Worm (Caenorhabditis elegans) whole organism, young adult: Measurements from ENCODE around the gene M05D6.2.

Experiments
- B0035.1 ChIP-seq: sonication (generic microtip); optimal IDR thresholded peaks from 2 replicates; lab custom pipeline; 2016; ENCODE audit warnings: missing genetic modification characterization, mild to moderate bottlenecking, missing compliant biosample characterization, missing genotype, missing genetic modification reagents
- B0336.3 ChIP-seq: fragments of 200-800 bp; sonication (Bioruptor generic); IDR thresholded peaks from 2 replicates; pipeline ENCODE4 v1.3.6; 2022; ENCODE audit warnings: missing genetic modification characterization, missing compliant biosample characterization
- F23B12.7 ChIP-seq: sonication (generic microtip); optimal IDR thresholded peaks from 2 replicates; lab custom pipeline; 2017; ENCODE audit warnings: missing genetic modification characterization, mild to moderate bottlenecking, missing compliant biosample characterization, antibody characterized with exemption, moderate library complexity; ENCODE audit not compliant: insufficient read depth
- F37B4.10 ChIP-seq: fragments of 200-800 bp; sonication (Bioruptor generic); IDR thresholded peaks from 2 replicates; pipeline ENCODE4 v1.3.6; 2022; ENCODE audit warnings: missing genetic modification characterization, missing compliant biosample characterization
- F39B2.1 ChIP-seq: fragments of 200-800 bp; sonication (Bioruptor generic); IDR thresholded peaks from 2 replicates; pipeline ENCODE4 v1.3.6; 2022; ENCODE audit warnings: missing genetic modification reagents, missing genetic modification characterization, missing compliant biosample characterization
- K11D2.4 ChIP-seq: fragments of 200-800 bp; sonication (Bioruptor generic); IDR thresholded peaks from 2 replicates; pipeline ENCODE4 v1.3.6; 2022; ENCODE audit warnings: missing genetic modification reagents, missing genetic modification characterization, missing compliant biosample characterization
- T26A5.8 ChIP-seq: sonication (generic microtip); optimal IDR thresholded peaks from 2 replicates; lab custom pipeline; 2016; ENCODE audit warnings: missing genetic modification characterization, missing compliant biosample characterization
- Y53F4B.3 ChIP-seq: fragments of 200-800 bp; sonication (Bioruptor generic); IDR thresholded peaks from 2 replicates; pipeline ENCODE4 v1.3.6; 2022; ENCODE audit warnings: missing genetic modification reagents, missing genetic modification characterization, missing compliant biosample characterization
- Y53G8AR.9 ChIP-seq: fragments of 200-800 bp; sonication (Bioruptor generic); conservative IDR thresholded peaks from 2 replicates; pipeline ENCODE4 v1.3.6; 2022; ENCODE audit warnings: missing genetic modification reagents, missing genetic modification characterization, missing compliant biosample characterization
- Y79H2A.3 ChIP-seq: fragments of 200-800 bp; sonication (Bioruptor generic); conservative IDR thresholded peaks from 2 replicates; pipeline ENCODE4 v1.3.6; 2022; ENCODE audit warnings: missing genetic modification reagents, missing genetic modification characterization, missing compliant biosample characterization
- ZK185.1 ChIP-seq: sonication (generic microtip); optimal IDR thresholded peaks from 2 replicates; lab custom pipeline; 2016; ENCODE audit warnings: mild to moderate bottlenecking, missing genetic modification characterization, missing compliant biosample characterization; ENCODE audit not compliant: poor library complexity, severe bottlenecking
- aptf-2 ChIP-seq: fragments of 200-800 bp; sonication (Bioruptor generic); conservative IDR thresholded peaks from 2 replicates; pipeline ENCODE4 v1.3.6; 2022; ENCODE audit warnings: missing genetic modification reagents, missing genetic modification characterization, missing compliant biosample characterization
- aptf-3 ChIP-seq: fragments of 200-800 bp; sonication (Bioruptor generic); IDR thresholded peaks from 2 replicates; pipeline ENCODE4 v1.3.6; 2022; ENCODE audit warnings: missing genetic modification characterization, missing compliant biosample characterization
- atf-7 ChIP-seq: sonication (generic microtip); optimal IDR thresholded peaks from 2 replicates; lab custom pipeline; 2017; ENCODE audit warnings: mild to moderate bottlenecking, missing genetic modification characterization, missing compliant biosample characterization
- athp-1 ChIP-seq: sonication (generic microtip); optimal IDR thresholded peaks from 2 replicates; lab custom pipeline; 2017; ENCODE audit warnings: mild to moderate bottlenecking, missing genetic modification characterization, missing compliant biosample characterization
- cebp-1 ChIP-seq, 2 experiments: fragments of 200-800 bp in 1 of 2; sonication (Bioruptor generic) in 1 of 2; sonication (generic microtip) in 1 of 2; IDR thresholded peaks in 1 of 2; optimal IDR thresholded peaks in 1 of 2; 2 replicates each; pipeline versions ENCODE4 v1.3.6 to Lab custom; 2017 to 2022; ENCODE audit warnings: missing compliant biosample characterization in 2 of 2, missing genetic modification characterization in 2 of 2, mild to moderate bottlenecking in 1 of 2, missing genetic modification reagents in 1 of 2, moderate library complexity in 1 of 2
- cebp-2 ChIP-seq: fragments of 200-800 bp; sonication (Bioruptor generic); IDR thresholded peaks from 2 replicates; pipeline ENCODE4 v1.3.6; 2022; ENCODE audit warnings: missing genetic modification characterization, missing compliant biosample characterization
- ceh-27 ChIP-seq: fragments of 200-800 bp; sonication (Bioruptor generic); optimal IDR thresholded peaks from 2 replicates; lab custom pipeline; 2018; ENCODE audit warnings: mild to moderate bottlenecking, missing genetic modification characterization, moderate library complexity, missing compliant biosample characterization
- ceh-91 ChIP-seq: fragments of 200-800 bp; sonication (Bioruptor generic); IDR thresholded peaks from 2 replicates; pipeline ENCODE4 v1.3.6; 2022; ENCODE audit warnings: missing genetic modification reagents, missing genetic modification characterization, missing compliant biosample characterization
- dox-1 ChIP-seq: fragments of 200-800 bp; sonication (Bioruptor generic); IDR thresholded peaks from 2 replicates; pipeline ENCODE4 v1.3.6; 2022; ENCODE audit warnings: missing genetic modification reagents, missing genetic modification characterization, missing compliant biosample characterization
- dpl-1 ChIP-seq: fragments of 150-350 bp; optimal IDR thresholded peaks from 2 replicates; lab custom pipeline; 2014; ENCODE audit warnings: missing biosample characterization, missing genetic modification reagents, missing genetic modification characterization
- ets-4 ChIP-seq: fragments of 200-800 bp; sonication (Bioruptor generic); optimal IDR thresholded peaks from 2 replicates; lab custom pipeline; 2018; ENCODE audit warnings: mild to moderate bottlenecking, missing genetic modification characterization, missing compliant biosample characterization
- fkh-3 ChIP-seq: sonication (generic microtip); optimal IDR thresholded peaks from 2 replicates; lab custom pipeline; 2016; ENCODE audit warnings: mild to moderate bottlenecking, missing genetic modification characterization, missing compliant biosample characterization
- him-1 ChIP-seq: sonication (generic microtip); optimal IDR thresholded peaks from 2 replicates; lab custom pipeline; 2016; ENCODE audit warnings: missing genotype, missing genetic modification reagents, missing genetic modification characterization, missing compliant biosample characterization
- hsf-1 ChIP-seq: fragments of 200-800 bp; sonication (Bioruptor generic); IDR thresholded peaks from 2 replicates; pipeline ENCODE4 v1.3.6; 2022; ENCODE audit warnings: missing genetic modification reagents, missing genetic modification characterization, missing compliant biosample characterization
- lag-1 ChIP-seq: fragments of 200-800 bp; sonication (Bioruptor generic); IDR thresholded peaks from 2 replicates; pipeline ENCODE4 v1.3.6; 2022; ENCODE audit warnings: missing genetic modification reagents, missing genetic modification characterization, missing compliant biosample characterization
- let-526 ChIP-seq: fragments of 200-800 bp; sonication (Bioruptor generic); IDR thresholded peaks from 2 replicates; pipeline ENCODE4 v1.3.6; 2022; ENCODE audit warnings: missing genetic modification reagents, missing genetic modification characterization, missing compliant biosample characterization
- lin-40 ChIP-seq: sonication (generic microtip); optimal IDR thresholded peaks from 2 replicates; lab custom pipeline; 2016; ENCODE audit warnings: missing genetic modification characterization, mild to moderate bottlenecking, missing compliant biosample characterization, missing genotype, missing genetic modification reagents
- lsl-1 ChIP-seq: fragments of 200-800 bp; sonication (Bioruptor generic); optimal IDR thresholded peaks from 2 replicates; lab custom pipeline; 2018; ENCODE audit warnings: mild to moderate bottlenecking, missing genetic modification characterization, moderate library complexity, missing compliant biosample characterization
- madf-3 ChIP-seq: fragments of 200-800 bp; sonication (Bioruptor generic); IDR thresholded peaks from 2 replicates; pipeline ENCODE4 v1.3.6; 2022; ENCODE audit warnings: missing genetic modification reagents, missing genetic modification characterization, missing compliant biosample characterization
- madf-8 ChIP-seq: fragments of 200-800 bp; sonication (Bioruptor generic); conservative IDR thresholded peaks from 2 replicates; pipeline ENCODE4 v1.3.6; 2022; ENCODE audit warnings: missing genetic modification reagents, missing genetic modification characterization, missing compliant biosample characterization
- mcd-1 ChIP-seq: fragments of 200-800 bp; sonication (Bioruptor generic); IDR thresholded peaks from 2 replicates; pipeline ENCODE4 v1.3.6; 2022; ENCODE audit warnings: missing genetic modification reagents, missing genetic modification characterization, missing compliant biosample characterization
- mes-4 ChIP-seq: sonication (generic microtip); optimal IDR thresholded peaks from 2 replicates; lab custom pipeline; 2016; ENCODE audit warnings: missing genotype, missing genetic modification characterization, missing compliant biosample characterization
- nfya-2 ChIP-seq: fragments of 200-800 bp; sonication (Bioruptor generic); IDR thresholded peaks from 2 replicates; pipeline ENCODE4 v1.3.6; 2022; ENCODE audit warnings: missing genetic modification reagents, missing genetic modification characterization, missing compliant biosample characterization
- nfyb-1 ChIP-seq: fragments of 200-800 bp; sonication (Bioruptor generic); IDR thresholded peaks from 2 replicates; pipeline ENCODE4 v1.3.6; 2022; ENCODE audit warnings: missing genetic modification reagents, missing genetic modification characterization, missing compliant biosample characterization
- nhr-27 ChIP-seq: fragments of 200-800 bp; sonication (Bioruptor generic); optimal IDR thresholded peaks from 2 replicates; lab custom pipeline; 2018; ENCODE audit warnings: mild to moderate bottlenecking, missing genetic modification characterization, moderate library complexity, missing compliant biosample characterization
- nhr-80 ChIP-seq: sonication (generic microtip); optimal IDR thresholded peaks from 2 replicates; lab custom pipeline; 2016; ENCODE audit warnings: missing genetic modification characterization, missing compliant biosample characterization
- nhr-90 ChIP-seq: sonication (generic microtip); optimal IDR thresholded peaks from 2 replicates; lab custom pipeline; 2016; ENCODE audit warnings: missing genotype, mild to moderate bottlenecking, missing genetic modification characterization, missing compliant biosample characterization
- repo-1 ChIP-seq: sonication (generic microtip); optimal IDR thresholded peaks from 2 replicates; lab custom pipeline; 2017; ENCODE audit warnings: mild to moderate bottlenecking, missing genetic modification characterization, missing compliant biosample characterization
- rpc-1 ChIP-seq, 2 experiments: fragments of 150-350 bp in 1 of 2; sonication (generic microtip) in 1 of 2; optimal IDR thresholded peaks; 2 replicates each; lab custom pipeline; 2014 to 2018; ENCODE audit warnings: missing biosample characterization in 1 of 2, missing genetic modification characterization in 1 of 2, missing genetic modification reagents in 1 of 2, missing genotype in 1 of 2
- snpc-1.1 ChIP-seq: sonication (generic microtip); optimal IDR thresholded peaks from 2 replicates; lab custom pipeline; 2017; ENCODE audit warnings: missing genetic modification characterization, mild to moderate bottlenecking, missing compliant biosample characterization, antibody characterized with exemption, moderate library complexity, missing genotype, missing genetic modification reagents; ENCODE audit not compliant: insufficient read depth
- snpc-1.3 ChIP-seq: sonication (generic microtip); optimal IDR thresholded peaks from 2 replicates; lab custom pipeline; 2017; ENCODE audit warnings: missing genetic modification characterization, mild to moderate bottlenecking, missing compliant biosample characterization, antibody characterized with exemption, moderate library complexity, missing genotype, missing genetic modification reagents; ENCODE audit not compliant: insufficient read depth
- somi-1 ChIP-seq: fragments of 200-800 bp; sonication (Bioruptor generic); optimal IDR thresholded peaks from 2 replicates; lab custom pipeline; 2018; ENCODE audit warnings: mild to moderate bottlenecking, missing genetic modification characterization, missing compliant biosample characterization
- sptf-2 ChIP-seq: fragments of 200-800 bp; sonication (Bioruptor generic); optimal IDR thresholded peaks from 2 replicates; lab custom pipeline; 2018; ENCODE audit warnings: mild to moderate bottlenecking, missing genetic modification characterization, missing compliant biosample characterization
- ztf-18 ChIP-seq: sonication (generic microtip); optimal IDR thresholded peaks from 2 replicates; lab custom pipeline; 2016; ENCODE audit warnings: missing genotype, mild to moderate bottlenecking, missing genetic modification characterization, missing compliant biosample characterization
- ztf-22 ChIP-seq: fragments of 200-800 bp; sonication (Bioruptor generic); optimal IDR thresholded peaks from 2 replicates; lab custom pipeline; 2018; ENCODE audit warnings: mild to moderate bottlenecking, missing genetic modification characterization, moderate library complexity, missing compliant biosample characterization
- ztf-25 ChIP-seq: fragments of 200-800 bp; sonication (Bioruptor generic); IDR thresholded peaks from 2 replicates; pipeline ENCODE4 v1.3.6; 2022; ENCODE audit warnings: missing genetic modification reagents, missing genetic modification characterization, missing compliant biosample characterization

The M05D6.2 gene

ce11 chrII:8442176-8442575 is 25.7 kb upstream of the M05D6.2 start (continued):
- TF ChIP-seq nfya-2 (no peak), dox-1 (GFP tag; lab: Robert Waterston, UW) (peak; percentile 57; the same call in 1 of the 2 replicates), atf-7 (no peak), somi-1 (GFP tag; lab: Kevin White, UChicago) (no peak), cebp-1 (GFP tag; IDR thresholded peaks at IDR 0.05; lab: Robert Waterston, UW) (peak; percentile 30; the same call in 1 of the 2 replicates), cebp-1 (tag; optimal IDR thresholded peaks at IDR 0.05; lab: Kevin White, UChicago) (peak; percentile 80), fkh-3 (tag; lab: Kevin White, UChicago) (no peak), ztf-25 (GFP tag; lab: Robert Waterston, UW) (no peak), Y53G8AR.9 (GFP tag; lab: Robert Waterston, UW) (no peak), lag-1 (no peak), snpc-1.3 (no peak), let-526 (GFP tag; lab: Robert Waterston, UW) (no peak), aptf-2 (GFP tag; lab: Robert Waterston, UW) (0 out of 2 replicates have a peak, but pooled peaks have one; percentile 47), B0035.1 (tag; lab: Kevin White, UChicago) (no peak), aptf-3 (GFP tag; lab: Robert Waterston, UW) (no peak), mcd-1 (GFP tag; lab: Robert Waterston, UW) (peak; percentile 49), B0336.3 (GFP tag; lab: Robert Waterston, UW) (no peak), rpc-1 (optimal IDR thresholded peaks at IDR 0.05; lab: Kevin White, UChicago) (no peak), rpc-1 (tag; optimal IDR thresholded peaks at IDR 0.05; lab: Kevin White, UChicago) (no peak), madf-3 (GFP tag; lab: Robert Waterston, UW) (no peak), ZK185.1 (no peak), cebp-2 (GFP tag; lab: Robert Waterston, UW) (no peak), ets-4 (no peak), nhr-27 (tag; lab: Kevin White, UChicago) (no peak), K11D2.4 (GFP tag; lab: Robert Waterston, UW) (no peak), lin-40 (tag; lab: Kevin White, UChicago) (peak; percentile 27), F37B4.10 (no peak), ceh-91 (0 out of 2 replicates have a peak, but pooled peaks have one; percentile 16), him-1 (tag; lab: Kevin White, UChicago) (no peak), mes-4 (tag; lab: Kevin White, UChicago) (no peak), nhr-90 (tag; lab: Kevin White, UChicago) (no peak), lsl-1 (peak; percentile 67), F23B12.7 (peak; percentile 48), sptf-2 (GFP tag; lab: Kevin White, UChicago) (no peak), Y79H2A.3 (GFP tag; lab: Robert Waterston, UW) (no peak), athp-1 (tag; lab: Kevin White, UChicago) (no peak), madf-8 (GFP tag; lab: Robert Waterston, UW) (no peak; the same call in 1 of the 2 replicates), nfyb-1 (peak; percentile 17; the same call in 1 of the 2 replicates), F39B2.1 (no peak), snpc-1.1 (tag; lab: Kevin White, UChicago) (peak; percentile 22), Y53F4B.3 (GFP tag; lab: Robert Waterston, UW) (no peak), repo-1 (tag; lab: Kevin White, UChicago) (no peak), T26A5.8 (tag; lab: Kevin White, UChicago) (no peak), ceh-27 (GFP tag; lab: Kevin White, UChicago) (no peak), dpl-1 (peak; percentile 9), ztf-22 (GFP tag; lab: Kevin White, UChicago) (no peak), ztf-18 (tag; lab: Kevin White, UChicago) (no peak), nhr-80 (tag; lab: Kevin White, UChicago) (no peak), hsf-1 (GFP tag; lab: Robert Waterston, UW) (0 out of 2 replicates have a peak, but pooled peaks have one; percentile 9)
